Worm (Caenorhabditis elegans) whole organism, early embryonic: ENCODE results near the gene srd-40.
A peak's percentile ranks its signal among the peaks of the same experiment; 100 is the strongest.

ENCODE experiments used
- B0310.2 ChIP-seq: sonication (generic microtip); optimal IDR thresholded peaks from 2 replicates; lab custom pipeline; 2016; ENCODE audit warnings: mild to moderate bottlenecking, missing genetic modification characterization, missing compliant biosample characterization
- F13C5.2 ChIP-seq: sonication (generic microtip); optimal IDR thresholded peaks from 2 replicates; lab custom pipeline; 2017; ENCODE audit warnings: mild to moderate bottlenecking, missing genetic modification characterization, inconsistent platforms, missing compliant biosample characterization
- aly-1 ChIP-seq: sonication (generic microtip); optimal IDR thresholded peaks from 2 replicates; lab custom pipeline; 2016; ENCODE audit warnings: missing genetic modification characterization, missing compliant biosample characterization
- ama-1 ChIP-seq: fragments of 150-350 bp; optimal IDR thresholded peaks from 2 replicates; lab custom pipeline; 2014
- ceh-13 ChIP-seq: fragments of 200-800 bp; sonication (Bioruptor generic); optimal IDR thresholded peaks from 2 replicates; lab custom pipeline; 2018; ENCODE audit warnings: mild to moderate bottlenecking, missing genetic modification characterization, missing compliant biosample characterization
- ceh-36 ChIP-seq: sonication (generic microtip); optimal IDR thresholded peaks from 2 replicates; lab custom pipeline; 2016; ENCODE audit warnings: missing genetic modification characterization, inconsistent platforms, missing compliant biosample characterization
- ets-7 ChIP-seq: sonication (generic microtip); optimal IDR thresholded peaks from 2 replicates; lab custom pipeline; 2016; ENCODE audit warnings: missing genotype, missing genetic modification characterization, missing compliant biosample characterization
- flt-1 ChIP-seq: fragments of 200-800 bp; sonication (Bioruptor generic); IDR thresholded peaks from 2 replicates; pipeline ENCODE4 v1.3.6; 2022; ENCODE audit warnings: missing genetic modification characterization, missing compliant biosample characterization
- hmbx-1 ChIP-seq: sonication (generic microtip); optimal IDR thresholded peaks from 2 replicates; lab custom pipeline; 2016; ENCODE audit warnings: mild to moderate bottlenecking, missing genetic modification characterization, missing compliant biosample characterization
- hmg-4 ChIP-seq: fragments of 200-800 bp; sonication (Bioruptor generic); optimal IDR thresholded peaks from 2 replicates; lab custom pipeline; 2018; ENCODE audit warnings: mild to moderate bottlenecking, missing genetic modification characterization, missing compliant biosample characterization
- hnd-1 ChIP-seq: sonication (generic microtip); optimal IDR thresholded peaks from 2 replicates; lab custom pipeline; 2016; ENCODE audit warnings: missing genetic modification characterization, missing compliant biosample characterization
- pes-1 ChIP-seq: fragments of 200-800 bp; sonication (Bioruptor generic); IDR thresholded peaks from 2 replicates; pipeline ENCODE4 v1.3.6; 2022; ENCODE audit warnings: missing genetic modification reagents, missing genetic modification characterization, missing compliant biosample characterization
- scrt-1 ChIP-seq: fragments of 200-800 bp; sonication (Bioruptor generic); IDR thresholded peaks from 2 replicates; pipeline ENCODE4 v1.3.6; 2022; ENCODE audit warnings: missing genetic modification characterization, missing compliant biosample characterization
- sea-1 ChIP-seq: fragments of 200-800 bp; sonication (Bioruptor generic); conservative IDR thresholded peaks from 2 replicates; pipeline ENCODE4 v1.3.6; 2022; ENCODE audit warnings: missing genetic modification characterization, missing compliant biosample characterization
- tbx-11 ChIP-seq: fragments of 200-800 bp; sonication (Bioruptor generic); IDR thresholded peaks from 2 replicates; pipeline ENCODE4 v1.3.6; 2022; ENCODE audit warnings: missing genetic modification characterization, missing compliant biosample characterization
- tbx-37 ChIP-seq: fragments of 200-800 bp; sonication (Bioruptor generic); conservative IDR thresholded peaks from 2 replicates; pipeline ENCODE4 v1.3.6; 2022; ENCODE audit warnings: missing genetic modification reagents, missing genetic modification characterization, missing compliant biosample characterization
- tra-4 ChIP-seq: sonication (generic microtip); optimal IDR thresholded peaks from 2 replicates; lab custom pipeline; 2017; ENCODE audit warnings: missing genetic modification characterization, missing compliant biosample characterization

Gene srd-40

ce11 chrX:12346729-12347128 lies 23.2 kb downstream of the srd-40 start, which contains the start of gene F42F12.11:
Gene F42F12.11, plus strand, starts transcription at chrX:12347029.
- TF ChIP-seq hmbx-1 (tag; lab: Kevin White, UChicago): no peak
- TF ChIP-seq tbx-37 (GFP tag; lab: Robert Waterston, UW): no peak
- TF ChIP-seq aly-1 (tag; lab: Kevin White, UChicago): no peak
- no peak for TF ChIP-seq ceh-36
- no peak for TF ChIP-seq hmg-4 (GFP tag; lab: Kevin White, UChicago)
- TF ChIP-seq sea-1 (GFP tag; lab: Robert Waterston, UW): no peak
- no peak for TF ChIP-seq pes-1
- TF ChIP-seq flt-1 (GFP tag; lab: Robert Waterston, UW): no peak
- TF ChIP-seq tra-4 (tag; lab: Kevin White, UChicago): no peak
- no peak for TF ChIP-seq hnd-1 (tag; lab: Kevin White, UChicago)
- no peak for TF ChIP-seq B0310.2 (tag; lab: Kevin White, UChicago)
- no peak for TF ChIP-seq ama-1 (lab: Kevin White, UChicago)

- TF ChIP-seq hmg-4 (GFP tag; lab: Kevin White, UChicago): no peak
- peak; percentile 69 for TF ChIP-seq tbx-11 (GFP tag; lab: Robert Waterston, UW)
- TF ChIP-seq ceh-36: peak; percentile 11
Measured at ce11 chrX:12347822-12348221, 24.3 kb downstream of the srd-40 start.

ce11 chrX:12348329-12348728 lies 24.8 kb downstream of the srd-40 start, which contains the start of gene F42F12.14:
Gene F42F12.14, plus strand, starts transcription at chrX:12348629.
- TF ChIP-seq pes-1: no peak
- no peak for TF ChIP-seq tra-4 (tag; lab: Kevin White, UChicago)
- TF ChIP-seq B0310.2 (tag; lab: Kevin White, UChicago): no peak
- no peak for TF ChIP-seq hnd-1 (tag; lab: Kevin White, UChicago)
- TF ChIP-seq scrt-1: no peak

- TF ChIP-seq sea-1 (GFP tag; lab: Robert Waterston, UW): no peak
- no peak for TF ChIP-seq hmbx-1 (tag; lab: Kevin White, UChicago)
- no peak for TF ChIP-seq ceh-36
- TF ChIP-seq aly-1 (tag; lab: Kevin White, UChicago): no peak
- TF ChIP-seq pes-1: no peak
- no peak for TF ChIP-seq B0310.2 (tag; lab: Kevin White, UChicago)
Measured at ce11 chrX:12350207-12350606, 26.7 kb downstream of the srd-40 start, which contains the start of gene F42F12.3. Gene F42F12.3, plus strand, starts transcription at chrX:12350578.

- TF ChIP-seq ets-7 (no peak), tbx-37 (GFP tag; lab: Robert Waterston, UW) (no peak), flt-1 (GFP tag; lab: Robert Waterston, UW) (no peak), pes-1 (no peak), ceh-13 (GFP tag; lab: Kevin White, UChicago) (no peak), scrt-1 (no peak), tra-4 (tag; lab: Kevin White, UChicago) (no peak), F13C5.2 (tag; lab: Kevin White, UChicago) (no peak), tbx-11 (GFP tag; lab: Robert Waterston, UW) (no peak), ceh-36 (no peak), hmg-4 (GFP tag; lab: Kevin White, UChicago) (no peak), B0310.2 (tag; lab: Kevin White, UChicago) (no peak), ama-1 (lab: Kevin White, UChicago) (no peak)
Measured at ce11 chrX:12352872-12353271, 29.3 kb downstream of the srd-40 start, which contains the start of gene F42F12.4. Gene F42F12.4, minus strand, starts transcription at chrX:12352947.

ce11 chrX:12356581-12356980 lies 33.0 kb downstream of the srd-40 start, which contains the start of gene nspc-12:
Gene nspc-12, minus strand, starts transcription at chrX:12356681.
- TF ChIP-seq tbx-37 (GFP tag; lab: Robert Waterston, UW) (no peak), ceh-13 (GFP tag; lab: Kevin White, UChicago) (no peak), hnd-1 (tag; lab: Kevin White, UChicago) (no peak), sea-1 (GFP tag; lab: Robert Waterston, UW) (no peak), ama-1 (lab: Kevin White, UChicago) (no peak), pes-1 (no peak)

DNA sequence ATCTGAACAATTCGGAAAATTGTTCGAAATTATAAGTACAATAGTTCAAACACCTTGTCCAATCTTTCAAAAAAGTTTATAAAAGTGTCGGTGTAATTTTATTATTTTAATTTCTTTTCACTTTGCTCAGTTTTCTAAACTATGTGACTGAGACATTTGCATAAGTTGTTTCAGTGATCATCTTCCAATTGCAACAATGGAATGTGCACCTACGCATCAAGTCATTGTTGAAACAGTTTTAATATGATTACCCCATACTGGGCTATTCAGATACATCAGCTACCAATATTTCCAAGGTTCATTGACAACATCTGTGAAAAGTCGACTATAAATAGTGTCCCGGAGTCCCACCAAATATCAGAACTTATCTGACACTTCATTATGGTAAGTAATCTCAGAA lies 33.6 kb downstream of the srd-40 start, which contains the start of gene nspc-13:
TSS of gene nspc-13 (plus strand) at position 301 of the 400 bp plus-strand sequence.
- TF ChIP-seq B0310.2 (tag; lab: Kevin White, UChicago) (no peak), tbx-11 (GFP tag; lab: Robert Waterston, UW) (no peak), hnd-1 (tag; lab: Kevin White, UChicago) (no peak), ceh-13 (GFP tag; lab: Kevin White, UChicago) (no peak), ets-7 (no peak), scrt-1 (no peak), hmbx-1 (tag; lab: Kevin White, UChicago) (no peak), aly-1 (tag; lab: Kevin White, UChicago) (no peak), flt-1 (GFP tag; lab: Robert Waterston, UW) (no peak), pes-1 (no peak), ama-1 (lab: Kevin White, UChicago) (no peak), tra-4 (tag; lab: Kevin White, UChicago) (no peak)

DNA sequence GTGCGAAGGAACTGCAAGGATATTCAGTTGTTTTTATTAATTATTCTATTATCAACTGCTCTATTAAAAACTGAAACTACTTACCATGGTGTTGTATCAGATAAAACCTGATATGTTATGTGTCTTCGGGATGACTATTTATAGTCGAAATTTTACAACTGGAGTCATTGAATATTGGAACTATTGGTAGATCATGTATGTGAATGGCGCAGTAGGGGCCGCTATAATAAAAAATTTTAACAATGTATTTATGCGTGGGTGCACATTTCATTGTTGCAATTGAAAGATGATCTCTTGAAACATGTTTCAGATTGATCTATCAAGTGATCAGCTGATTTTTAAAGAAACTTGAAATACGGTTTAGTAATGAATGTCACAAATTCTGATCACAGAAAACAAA lies 35.4 kb downstream of the srd-40 start, which contains the start of gene nspc-14:
TSS of gene nspc-14 (minus strand) at position 101 of the 400 bp plus-strand sequence.
- TF ChIP-seq ceh-36 (no peak), flt-1 (GFP tag; lab: Robert Waterston, UW) (no peak), hnd-1 (tag; lab: Kevin White, UChicago) (no peak), aly-1 (tag; lab: Kevin White, UChicago) (no peak), tbx-37 (GFP tag; lab: Robert Waterston, UW) (no peak), pes-1 (no peak), tbx-11 (GFP tag; lab: Robert Waterston, UW) (no peak), tra-4 (tag; lab: Kevin White, UChicago) (no peak), hmbx-1 (tag; lab: Kevin White, UChicago) (no peak), ama-1 (lab: Kevin White, UChicago) (no peak), ceh-13 (GFP tag; lab: Kevin White, UChicago) (no peak), F13C5.2 (tag; lab: Kevin White, UChicago) (no peak), scrt-1 (no peak), B0310.2 (tag; lab: Kevin White, UChicago) (no peak)
